Fruit fly (Drosophila melanogaster) whole organism, wandering third instar larva: ENCODE data around the gene RpL26.
A peak's percentile ranks its signal among the peaks of the same experiment; 100 is the strongest.

Experiments
- Abd-B ChIP-seq: fragments of >200 bp; optimal IDR thresholded peaks from 2 replicates; lab custom pipeline; 2017; ENCODE audit warnings: missing biosample characterization, missing genetic modification characterization
- CG9705 ChIP-seq: fragments of 200-800 bp; sonication (Bioruptor generic); optimal IDR thresholded peaks from 2 replicates; lab custom pipeline; 2018; ENCODE audit warnings: missing biosample characterization, mild to moderate bottlenecking, missing genetic modification characterization
- CrebA ChIP-seq: fragments of 200-800 bp; sonication (Bioruptor generic); optimal IDR thresholded peaks from 2 replicates; lab custom pipeline; 2016; ENCODE audit warnings: missing biosample characterization, mild to moderate bottlenecking, missing genetic modification characterization, borderline replicate concordance
- Dif ChIP-seq: fragments of 200-275, 200-300 bp; sonication (Bioruptor generic); optimal IDR thresholded peaks from 2 replicates; lab custom pipeline; 2018; ENCODE audit warnings: missing biosample characterization, missing genetic modification characterization; ENCODE audit not compliant: partially characterized antibody
- HLH106 ChIP-seq: fragments of 200-800 bp; optimal IDR thresholded peaks from 3 replicates; lab custom pipeline; 2019; ENCODE audit warnings: missing biosample characterization, mild to moderate bottlenecking, missing genetic modification characterization, moderate library complexity
- Hnf4 ChIP-seq: fragments of 200-800 bp; sonication (Bioruptor generic); optimal IDR thresholded peaks from 2 replicates; lab custom pipeline; 2016; ENCODE audit warnings: missing biosample characterization, mild to moderate bottlenecking, missing genetic modification characterization
- Hr83 ChIP-seq: fragments of 200-300 bp; sonication (Bioruptor generic); optimal IDR thresholded peaks from 2 replicates; lab custom pipeline; 2016; ENCODE audit warnings: missing biosample characterization, mild to moderate bottlenecking, missing genetic modification characterization, moderate library complexity; ENCODE audit not compliant: poor library complexity, severe bottlenecking
- Mio ChIP-seq: sonication (Bioruptor generic); optimal IDR thresholded peaks from 2 replicates; lab custom pipeline; 2016; ENCODE audit warnings: missing biosample characterization, missing genetic modification characterization
- N ChIP-seq: fragments of >200 bp; optimal IDR thresholded peaks from 2 replicates; lab custom pipeline; 2018; ENCODE audit warnings: missing biosample characterization, missing external identifiers, missing genetic modification characterization
- OdsH ChIP-seq: fragments of 200-800 bp; sonication (Bioruptor generic); optimal IDR thresholded peaks from 2 replicates; lab custom pipeline; 2016; ENCODE audit warnings: missing biosample characterization, mild to moderate bottlenecking, missing genetic modification characterization
- Rel ChIP-seq, 2 experiments: fragments of 200-800 bp; sonication (Bioruptor generic) in 1 of 2; optimal IDR thresholded peaks; 2 replicates in 1 of 2; 3 replicates in 1 of 2; lab custom pipeline; 2016 to 2019; ENCODE audit warnings: mild to moderate bottlenecking in 2 of 2, missing biosample characterization in 2 of 2, missing genetic modification characterization in 2 of 2, moderate library complexity in 1 of 2
- Sp1 ChIP-seq: fragments of 200-800 bp; sonication (Bioruptor generic); optimal IDR thresholded peaks from 3 replicates; lab custom pipeline; 2019; ENCODE audit warnings: missing biosample characterization, mild to moderate bottlenecking, missing genetic modification characterization, moderate library complexity
- br ChIP-seq: fragments of 200-800 bp; sonication (Bioruptor generic); optimal IDR thresholded peaks from 2 replicates; lab custom pipeline; 2016; ENCODE audit warnings: missing biosample characterization, missing genetic modification characterization
- brk ChIP-seq: fragments of 200-800 bp; sonication (Bioruptor generic); optimal IDR thresholded peaks from 2 replicates; lab custom pipeline; 2016; ENCODE audit warnings: missing biosample characterization, mild to moderate bottlenecking, missing genetic modification characterization
- dmrt93B ChIP-seq: fragments of 200-800 bp; sonication (Bioruptor generic); optimal IDR thresholded peaks from 2 replicates; lab custom pipeline; 2018; ENCODE audit warnings: missing biosample characterization, mild to moderate bottlenecking, missing genetic modification characterization
- ey ChIP-seq: fragments of 200-800 bp; sonication (Bioruptor generic); optimal IDR thresholded peaks from 2 replicates; lab custom pipeline; 2016; ENCODE audit warnings: missing biosample characterization, missing genetic modification characterization
- foxo ChIP-seq, 2 experiments: fragments of 200-800 bp; sonication (Bioruptor generic); optimal IDR thresholded peaks; 2 replicates in 1 of 2; 3 replicates in 1 of 2; lab custom pipeline; 2016 to 2017; ENCODE audit warnings: missing biosample characterization in 2 of 2, missing genetic modification characterization in 2 of 2
- fru ChIP-seq: fragments of 200-800 bp; sonication (Bioruptor generic); optimal IDR thresholded peaks from 3 replicates; lab custom pipeline; 2016; ENCODE audit warnings: missing biosample characterization, mild to moderate bottlenecking, missing genetic modification characterization
- h ChIP-seq: fragments of 200-800 bp; sonication (Bioruptor generic); optimal IDR thresholded peaks from 3 replicates; lab custom pipeline; 2016; ENCODE audit warnings: missing biosample characterization, mild to moderate bottlenecking, missing genetic modification characterization
- jim ChIP-seq: fragments of 175-275, 200-325 bp; sonication (Bioruptor generic); optimal IDR thresholded peaks from 2 replicates; lab custom pipeline; 2016; ENCODE audit warnings: missing biosample characterization, mild to moderate bottlenecking, missing genetic modification characterization
- psq ChIP-seq: fragments of 200-800 bp; sonication (Bioruptor generic); optimal IDR thresholded peaks from 3 replicates; lab custom pipeline; 2017; ENCODE audit warnings: missing biosample characterization, mild to moderate bottlenecking, missing genetic modification characterization, moderate library complexity
- rgr ChIP-seq: fragments of 200-800 bp; sonication (Bioruptor generic); optimal IDR thresholded peaks from 3 replicates; lab custom pipeline; 2016; ENCODE audit warnings: missing biosample characterization, mild to moderate bottlenecking, missing genetic modification characterization
- sage ChIP-seq: fragments of 200-800 bp; sonication (Bioruptor generic); optimal IDR thresholded peaks from 2 replicates; lab custom pipeline; 2016; ENCODE audit warnings: missing biosample characterization, mild to moderate bottlenecking, missing genetic modification characterization
- tai ChIP-seq: sonication (Bioruptor generic); optimal IDR thresholded peaks from 2 replicates; lab custom pipeline; 2016; ENCODE audit warnings: missing biosample characterization, missing genetic modification characterization
- usp ChIP-seq: fragments of >200 bp; optimal IDR thresholded peaks from 2 replicates; lab custom pipeline; 2017; ENCODE audit warnings: missing biosample characterization, missing genetic modification characterization
- woc ChIP-seq: sonication (Bioruptor generic); optimal IDR thresholded peaks from 2 replicates; lab custom pipeline; 2016; ENCODE audit warnings: missing biosample characterization, mild to moderate bottlenecking, missing genetic modification characterization

The RpL26 gene

DNA sequence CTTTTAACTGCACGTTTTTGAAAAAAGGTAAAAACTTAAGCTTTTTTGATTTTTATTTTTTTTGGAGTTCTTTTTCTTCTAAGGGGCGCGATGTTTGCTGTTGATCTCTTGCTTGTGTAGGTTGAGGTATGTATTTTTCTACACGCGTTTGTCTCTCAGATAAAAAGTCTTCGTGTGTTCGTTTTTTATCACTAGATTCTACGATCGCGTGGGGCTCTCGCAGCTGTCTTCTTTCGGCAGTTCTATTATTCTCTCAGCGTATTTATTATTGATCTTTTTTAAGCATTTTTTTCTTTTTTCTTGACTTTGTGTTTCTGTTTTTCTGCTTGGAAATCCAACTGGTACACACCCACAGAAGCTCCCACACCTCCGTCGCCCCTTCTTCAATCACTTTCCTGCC, 3.6 kb upstream of the RpL26 start:
- TF ChIP-seq CG9705 (GFP tag; lab: Kevin White, UChicago) (no peak), CrebA (GFP tag; lab: Kevin White, UChicago) (peak; percentile 36), h (GFP tag; lab: Kevin White, UChicago) (peak; percentile 15), brk (peak; percentile 43), dmrt93B (GFP tag; lab: Kevin White, UChicago) (no peak), Hnf4 (GFP tag; lab: Kevin White, UChicago) (no peak), Rel (GFP tag; optimal IDR thresholded peaks at IDR 0.05; lab: Kevin White, UChicago) (peak; percentile 13), Rel (tag; optimal IDR thresholded peaks at IDR 0.05; lab: Kevin White, UChicago) (no peak), Mio (GFP tag; lab: Kevin White, UChicago) (no peak), Sp1 (GFP tag; lab: Kevin White, UChicago) (peak; percentile 44), sage (GFP tag; lab: Kevin White, UChicago) (peak; percentile 26)

DNA sequence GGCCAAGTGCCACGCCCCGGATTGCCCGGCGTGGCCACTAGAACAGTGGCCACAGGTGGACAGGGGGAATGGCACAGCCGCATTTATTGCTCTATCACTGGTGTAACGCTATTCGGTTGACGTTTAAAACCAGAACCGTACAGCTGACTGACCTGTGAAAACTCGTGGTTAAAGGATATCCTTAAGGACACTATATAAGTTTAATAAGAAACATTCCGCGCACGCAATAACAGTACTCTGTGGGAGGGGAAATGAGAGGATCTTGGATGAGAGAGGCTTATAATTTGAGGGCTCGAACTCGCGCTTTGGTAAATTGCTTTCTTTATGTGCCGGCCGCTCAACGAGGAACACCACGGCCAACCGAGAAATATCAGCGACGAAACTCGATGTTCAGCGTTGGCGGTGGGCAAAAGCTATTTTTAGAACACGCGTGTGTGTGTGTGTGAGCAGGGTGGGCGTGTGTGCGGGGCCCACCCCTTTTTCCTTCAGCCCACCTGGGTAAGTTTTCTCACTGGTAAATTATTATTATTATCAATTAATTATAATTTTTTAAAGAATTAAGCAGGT, 2.3 kb upstream of the RpL26 start:
- TF ChIP-seq Sp1 (GFP tag; lab: Kevin White, UChicago), result peak; percentile 41
- no peak for TF ChIP-seq psq (GFP tag; lab: Kevin White, UChicago)
- peak; percentile 12 for TF ChIP-seq br (GFP tag; lab: Kevin White, UChicago)

DNA sequence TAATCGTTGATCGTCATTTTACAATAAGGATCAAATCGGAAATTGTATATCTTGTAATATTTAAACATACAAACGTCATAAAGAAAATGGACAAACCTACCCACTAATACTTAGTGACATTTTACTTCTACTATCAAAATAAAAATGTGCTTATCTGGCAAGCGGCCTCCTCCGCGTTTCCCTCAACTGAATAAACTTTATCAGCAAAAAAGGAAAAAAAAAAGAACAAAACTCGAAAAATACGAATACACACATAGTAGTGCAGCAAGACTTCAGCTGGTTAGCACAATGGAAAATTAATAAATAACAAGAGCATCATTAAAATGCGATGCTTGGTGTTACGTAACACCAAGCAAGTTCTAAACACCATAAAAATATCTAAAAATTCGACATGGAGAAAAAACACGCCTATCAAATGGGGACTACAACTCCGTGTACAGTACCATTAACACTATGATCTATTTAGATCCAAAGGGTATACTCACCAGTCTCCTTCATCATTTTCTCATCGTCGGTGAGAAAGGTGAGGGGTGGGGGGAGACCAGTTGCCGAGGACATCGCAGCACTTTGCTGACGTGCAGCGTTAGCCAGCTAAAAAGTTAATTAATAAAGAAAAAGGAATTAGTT, 1.1 kb upstream of the RpL26 start:
- TF ChIP-seq jim (GFP tag; lab: Kevin White, UChicago), result peak; percentile 65
- TF ChIP-seq Hnf4 (GFP tag; lab: Kevin White, UChicago), result no peak

DNA sequence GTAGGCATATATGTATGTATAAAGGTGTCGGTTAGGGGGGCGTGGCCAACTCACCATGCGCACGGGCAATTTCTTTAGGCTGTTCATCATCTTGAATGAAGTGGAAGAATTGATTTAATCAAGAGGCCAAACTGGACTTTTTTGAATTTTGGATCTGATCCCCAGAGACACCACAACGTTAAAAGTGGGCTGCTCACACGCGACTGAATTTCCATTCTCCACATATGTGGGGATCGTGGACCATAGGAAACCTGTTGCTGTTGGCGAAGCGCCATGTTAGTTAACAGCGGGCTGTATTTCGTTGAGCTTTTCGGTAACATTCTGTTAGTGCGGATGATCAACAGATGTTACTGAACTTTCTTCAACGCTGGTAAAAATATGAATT, 597 bp upstream of the RpL26 start, which contains the start of gene CG3902:
TSS of gene CG3902 (minus strand) at position 208 of the 385 bp plus-strand sequence.
- TF ChIP-seq jim (GFP tag; lab: Kevin White, UChicago) (no peak), tai (GFP tag; lab: Kevin White, UChicago) (no peak), woc (no peak), foxo (GFP tag; optimal IDR thresholded peaks at IDR 0.05; lab: Kevin White, UChicago) (no peak), Sp1 (GFP tag; lab: Kevin White, UChicago) (peak; percentile 53), brk (peak; percentile 80), OdsH (no peak), Hnf4 (GFP tag; lab: Kevin White, UChicago) (peak; percentile 43), Hr83 (GFP tag; lab: Kevin White, UChicago) (peak; percentile 27), fru (peak; percentile 1), Abd-B (GFP tag; lab: Kevin White, UChicago) (no peak), usp (GFP tag; lab: Kevin White, UChicago) (no peak), h (GFP tag; lab: Kevin White, UChicago) (peak; percentile 94), Dif (GFP tag; lab: Kevin White, UChicago) (peak; percentile 82), ey (GFP tag; lab: Kevin White, UChicago) (peak; percentile 9), br (GFP tag; lab: Kevin White, UChicago) (peak; percentile 22), N (GFP tag; lab: Kevin White, UChicago) (no peak), rgr (GFP tag; lab: Kevin White, UChicago) (peak; percentile 49), Rel (GFP tag; optimal IDR thresholded peaks at IDR 0.05; lab: Kevin White, UChicago) (no peak), Rel (tag; optimal IDR thresholded peaks at IDR 0.05; lab: Kevin White, UChicago) (peak; percentile 34)

- TF ChIP-seq Hr83 (GFP tag; lab: Kevin White, UChicago), result peak; percentile 33
- peak; percentile 54 for TF ChIP-seq psq (GFP tag; lab: Kevin White, UChicago)
- no peak for TF ChIP-seq Dif (GFP tag; lab: Kevin White, UChicago)
- TF ChIP-seq fru, result peak; percentile 35
- TF ChIP-seq HLH106 (tag; lab: Kevin White, UChicago), result no peak
- TF ChIP-seq Rel (GFP tag; optimal IDR thresholded peaks at IDR 0.05; lab: Kevin White, UChicago), result no peak
- peak; percentile 91 for TF ChIP-seq Rel (tag; optimal IDR thresholded peaks at IDR 0.05; lab: Kevin White, UChicago)
- TF ChIP-seq rgr (GFP tag; lab: Kevin White, UChicago), result peak; percentile 22
These were observed 2.7 kb downstream of the RpL26 start, which contains the start of the genes arx and CG6843 for dm6 chr3L:18901411-18901810. Gene arx (minus strand): TSS chr3L:18901554. Gene CG6843 (plus strand): TSS chr3L:18901594.
